Fruit fly (Drosophila melanogaster) whole organism, embryonic: ENCODE data around the gene scrib.
A peak's percentile ranks its signal among the peaks of the same experiment; 100 is the strongest.

Source experiments
- ATbp ChIP-seq: fragments of 200-800 bp; sonication (Bioruptor generic); optimal IDR thresholded peaks from 2 replicates; lab custom pipeline; 2017; ENCODE audit warnings: missing biosample characterization, mild to moderate bottlenecking, missing genetic modification characterization, missing genetic modification reagents
- Aef1 ChIP-seq: fragments of 200-800 bp; sonication (Bioruptor generic); IDR thresholded peaks from 3 replicates; pipeline ENCODE4 v1.3.6; 2022; ENCODE audit warnings: missing biosample characterization, missing genetic modification characterization
- Bgb ChIP-seq: fragments of 200-800 bp; sonication (Bioruptor generic); IDR thresholded peaks from 2 replicates; pipeline ENCODE4 v1.3.6; 2022; ENCODE audit warnings: missing biosample characterization, missing genetic modification characterization; ENCODE audit not compliant: partially characterized antibody
- C15 ChIP-seq: fragments of 200-800 bp; sonication (Bioruptor generic); IDR thresholded peaks from 3 replicates; pipeline ENCODE4 v1.3.6; 2022; ENCODE audit warnings: missing biosample characterization, missing genetic modification characterization
- CG10979 ChIP-seq: fragments of 200-800 bp; sonication (Bioruptor generic); optimal IDR thresholded peaks from 2 replicates; lab custom pipeline; 2018; ENCODE audit warnings: missing biosample characterization, mild to moderate bottlenecking, missing genetic modification characterization, moderate library complexity
- CG11398 ChIP-seq: fragments of 200-800 bp; sonication (Bioruptor generic); optimal IDR thresholded peaks from 2 replicates; lab custom pipeline; 2016; ENCODE audit warnings: missing biosample characterization, missing genetic modification characterization
- CG16815 ChIP-seq: fragments of 200-800 bp; sonication (Bioruptor generic); optimal IDR thresholded peaks from 3 replicates; lab custom pipeline; 2017; ENCODE audit warnings: missing biosample characterization, mild to moderate bottlenecking, missing genetic modification characterization
- CG17385 ChIP-seq: fragments of 200-800 bp; sonication (Bioruptor generic); optimal IDR thresholded peaks from 3 replicates; lab custom pipeline; 2018; ENCODE audit warnings: missing biosample characterization, mild to moderate bottlenecking, missing genetic modification characterization
- CG17912 ChIP-seq: fragments of 200-800 bp; sonication (Bioruptor generic); optimal IDR thresholded peaks from 2 replicates; lab custom pipeline; 2018; ENCODE audit warnings: missing biosample characterization, mild to moderate bottlenecking, missing genetic modification characterization
- CG18011 ChIP-seq: fragments of 200-800 bp; sonication (Bioruptor generic); optimal IDR thresholded peaks from 2 replicates; lab custom pipeline; 2017; ENCODE audit warnings: missing biosample characterization, missing genetic modification characterization, mild to moderate bottlenecking, moderate library complexity, missing genotype
- CG33213 ChIP-seq: fragments of 200-800 bp; sonication (Bioruptor generic); optimal IDR thresholded peaks from 3 replicates; lab custom pipeline; 2016; ENCODE audit warnings: missing biosample characterization, missing genetic modification characterization
- CG34376 ChIP-seq: fragments of 200-800 bp; sonication (Bioruptor generic); optimal IDR thresholded peaks from 2 replicates; lab custom pipeline; 2018; ENCODE audit warnings: missing biosample characterization, mild to moderate bottlenecking, missing genetic modification characterization
- CG3726 ChIP-seq: fragments of 200-800 bp; sonication (Bioruptor generic); IDR thresholded peaks from 3 replicates; pipeline ENCODE4, ENCODE4 v1.3.6; 2022; ENCODE audit warnings: missing biosample characterization, missing genetic modification characterization
- CG6654 ChIP-seq: fragments of 200-800 bp; sonication (Bioruptor generic); optimal IDR thresholded peaks from 2 replicates; lab custom pipeline; 2017; ENCODE audit warnings: missing biosample characterization, mild to moderate bottlenecking, missing genetic modification characterization
- CG6683 ChIP-seq: fragments of 200-800 bp; sonication (Bioruptor generic); optimal IDR thresholded peaks from 2 replicates; lab custom pipeline; 2017; ENCODE audit warnings: missing biosample characterization, mild to moderate bottlenecking, missing genetic modification characterization, missing genetic modification reagents
- CG6813 ChIP-seq: fragments of 200-800 bp; sonication (Bioruptor generic); optimal IDR thresholded peaks from 2 replicates; lab custom pipeline; 2017; ENCODE audit warnings: missing biosample characterization, missing genetic modification characterization, mild to moderate bottlenecking, moderate library complexity, missing genetic modification reagents
- CG9817 ChIP-seq: fragments of 200-800 bp; sonication (Bioruptor generic); optimal IDR thresholded peaks from 2 replicates; lab custom pipeline; 2018; ENCODE audit warnings: missing biosample characterization, mild to moderate bottlenecking, missing genetic modification characterization, moderate library complexity
- CG9932 ChIP-seq: fragments of 200-800 bp; sonication (Bioruptor generic); IDR thresholded peaks from 2 replicates; pipeline ENCODE4 v1.3.6; 2022; ENCODE audit warnings: missing biosample characterization, missing genetic modification characterization
- Gsc ChIP-seq: fragments of 200-800 bp; sonication (Bioruptor generic); IDR thresholded peaks from 2 replicates; pipeline ENCODE4 v1.3.6; 2022; ENCODE audit warnings: missing biosample characterization, missing genetic modification characterization
- HLHmδ ChIP-seq: fragments of 200-800 bp; sonication (Bioruptor generic); optimal IDR thresholded peaks from 2 replicates; lab custom pipeline; 2018; ENCODE audit warnings: missing biosample characterization, mild to moderate bottlenecking, missing genetic modification characterization, moderate library complexity
- Hsf ChIP-seq: fragments of 200-800 bp; sonication (Bioruptor generic); optimal IDR thresholded peaks from 3 replicates; lab custom pipeline; 2016; ENCODE audit warnings: missing biosample characterization, missing genetic modification characterization
- Lim3 ChIP-seq: fragments of 200-800 bp; sonication (Bioruptor generic); IDR thresholded peaks from 2 replicates; pipeline ENCODE4 v1.3.6; 2022; ENCODE audit warnings: missing biosample characterization, missing genetic modification characterization
- Max ChIP-seq: fragments of 200-800 bp; sonication (Bioruptor generic); optimal IDR thresholded peaks from 2 replicates; lab custom pipeline; 2016; ENCODE audit warnings: missing biosample characterization, mild to moderate bottlenecking, missing genetic modification characterization
- NC2β ChIP-seq: fragments of 200-800 bp; sonication (Bioruptor generic); optimal IDR thresholded peaks from 2 replicates; lab custom pipeline; 2016; ENCODE audit warnings: missing biosample characterization, missing genetic modification characterization
- Nf-YB ChIP-seq: fragments of 200-800 bp; sonication (Bioruptor generic); optimal IDR thresholded peaks from 3 replicates; lab custom pipeline; 2019; ENCODE audit warnings: missing biosample characterization, mild to moderate bottlenecking, missing genetic modification characterization, moderate library complexity
- Spps ChIP-seq: fragments of 200-800 bp; sonication (Bioruptor generic); optimal IDR thresholded peaks from 2 replicates; lab custom pipeline; 2018; ENCODE audit warnings: missing biosample characterization, mild to moderate bottlenecking, missing genetic modification characterization
- Ssrp ChIP-seq: fragments of 200-800 bp; sonication (Bioruptor generic); optimal IDR thresholded peaks from 2 replicates; lab custom pipeline; 2018; ENCODE audit warnings: missing biosample characterization, mild to moderate bottlenecking, missing genetic modification characterization, moderate library complexity
- amos ChIP-seq: fragments of 200-800 bp; sonication (Bioruptor generic); IDR thresholded peaks from 2 replicates; pipeline ENCODE4 v1.3.6; 2022; ENCODE audit warnings: missing biosample characterization, missing genetic modification characterization; ENCODE audit not compliant: partially characterized antibody
- ase ChIP-seq: fragments of 200-800 bp; sonication (Bioruptor generic); IDR thresholded peaks from 3 replicates; pipeline ENCODE4 v1.3.6; 2022; ENCODE audit warnings: missing biosample characterization, missing genetic modification characterization
- bab2 ChIP-seq: fragments of 200-800 bp; sonication (Bioruptor generic); optimal IDR thresholded peaks from 2 replicates; lab custom pipeline; 2016; ENCODE audit warnings: missing biosample characterization, missing genetic modification characterization
- cad ChIP-seq: fragments of >200 bp; optimal IDR thresholded peaks from 2 replicates; lab custom pipeline; 2017; ENCODE audit warnings: missing biosample characterization, missing genetic modification characterization
- da ChIP-seq: fragments of 200-800 bp; sonication (Bioruptor generic); optimal IDR thresholded peaks from 2 replicates; lab custom pipeline; 2016; ENCODE audit warnings: missing biosample characterization, missing genetic modification characterization
- dati ChIP-seq: fragments of 200-800 bp; sonication (Bioruptor generic); IDR thresholded peaks from 2 replicates; pipeline ENCODE4 v1.3.6; 2022; ENCODE audit warnings: missing biosample characterization, missing genetic modification characterization
- exex ChIP-seq: fragments of 200-800 bp; sonication (Bioruptor generic); optimal IDR thresholded peaks from 4 replicates; lab custom pipeline; 2018; ENCODE audit warnings: missing biosample characterization, mild to moderate bottlenecking, missing genetic modification characterization, moderate library complexity
- fd96Cb ChIP-seq: fragments of 200-800 bp; sonication (Bioruptor generic); optimal IDR thresholded peaks from 2 replicates; lab custom pipeline; 2018; ENCODE audit warnings: missing biosample characterization, mild to moderate bottlenecking, missing genetic modification characterization, moderate library complexity
- gfzf ChIP-seq: fragments of 200-800 bp; sonication (Bioruptor generic); optimal IDR thresholded peaks from 2 replicates; lab custom pipeline; 2016; ENCODE audit warnings: missing biosample characterization, mild to moderate bottlenecking, missing genetic modification characterization, moderate library complexity
- hbn ChIP-seq: fragments of 200-800 bp; sonication (Bioruptor generic); IDR thresholded peaks from 2 replicates; pipeline ENCODE4 v1.3.6; 2022; ENCODE audit warnings: missing biosample characterization, missing genetic modification characterization; ENCODE audit not compliant: partially characterized antibody
- kni ChIP-seq: fragments of 200-800 bp; sonication (Bioruptor generic); optimal IDR thresholded peaks from 3 replicates; lab custom pipeline; 2017; ENCODE audit warnings: mild to moderate bottlenecking, missing biosample characterization, missing genetic modification reagents, missing genetic modification characterization
- lbe ChIP-seq: fragments of 200-800 bp; sonication (Bioruptor generic); optimal IDR thresholded peaks from 2 replicates; lab custom pipeline; 2016; ENCODE audit warnings: missing biosample characterization, mild to moderate bottlenecking, missing genetic modification characterization
- lilli ChIP-seq: fragments of 200-800 bp; sonication (Bioruptor generic); optimal IDR thresholded peaks from 3 replicates; lab custom pipeline; 2016; ENCODE audit warnings: missing biosample characterization, missing genetic modification characterization
- nau ChIP-seq: fragments of 200-800 bp; sonication (Bioruptor generic); optimal IDR thresholded peaks from 3 replicates; lab custom pipeline; 2017; ENCODE audit warnings: missing biosample characterization, mild to moderate bottlenecking, missing genetic modification characterization, missing genetic modification reagents
- nerfin-2 ChIP-seq: fragments of 200-800 bp; sonication (Bioruptor generic); IDR thresholded peaks from 2 replicates; pipeline ENCODE4 v1.3.6; 2022; ENCODE audit warnings: missing biosample characterization, missing genetic modification characterization; ENCODE audit not compliant: partially characterized antibody
- pita ChIP-seq: fragments of 200-800 bp; sonication (Bioruptor generic); optimal IDR thresholded peaks from 2 replicates; lab custom pipeline; 2017; ENCODE audit warnings: missing biosample characterization, mild to moderate bottlenecking, missing genetic modification characterization
- pzg ChIP-seq: fragments of 200-800 bp; sonication (Bioruptor generic); optimal IDR thresholded peaks from 3 replicates; lab custom pipeline; 2018; ENCODE audit warnings: missing biosample characterization, mild to moderate bottlenecking, missing genetic modification characterization, moderate library complexity
- sc ChIP-seq, 3 experiments: fragments of >200 bp in 2 of 3; fragments of 200-800 bp in 1 of 3; sonication (Bioruptor generic) in 1 of 3; optimal IDR thresholded peaks; 2 replicates in 2 of 3; 3 replicates in 1 of 3; lab custom pipeline; 2017; ENCODE audit warnings: mild to moderate bottlenecking in 1 of 3, missing biosample characterization in 1 of 3, missing genetic modification characterization in 1 of 3, missing genetic modification reagents in 1 of 3
- slp2 ChIP-seq: fragments of 200-800 bp; sonication (Bioruptor generic); optimal IDR thresholded peaks from 2 replicates; lab custom pipeline; 2016; ENCODE audit warnings: missing biosample characterization, missing genetic modification characterization
- tna ChIP-seq: fragments of 200-800 bp; sonication (Bioruptor generic); IDR thresholded peaks from 2 replicates; pipeline ENCODE4 v1.3.6; 2022; ENCODE audit warnings: missing biosample characterization, missing genetic modification characterization; ENCODE audit not compliant: partially characterized antibody
- trh ChIP-seq: fragments of 200-800 bp; sonication (Bioruptor generic); optimal IDR thresholded peaks from 2 replicates; lab custom pipeline; 2016; ENCODE audit warnings: missing biosample characterization, missing genetic modification characterization
- usp ChIP-seq: fragments of >200 bp; optimal IDR thresholded peaks from 2 replicates; lab custom pipeline; 2017; ENCODE audit warnings: missing biosample characterization, missing genetic modification characterization
- zfh1 ChIP-seq: fragments of 200-800 bp; sonication (Bioruptor generic); IDR thresholded peaks from 3 replicates; pipeline ENCODE4 v1.3.6; 2022; ENCODE audit warnings: missing biosample characterization, missing genetic modification characterization

scrib gene

dm6 chr3R:26566816-26567215 lies 30.7 kb downstream of the scrib start (continued):
- TF ChIP-seq pzg (GFP tag; lab: Kevin White, UChicago) (peak; percentile 43), CG34376 (GFP tag; lab: Kevin White, UChicago) (no peak), Gsc (GFP tag; lab: Robert Waterston, UW) (no peak), da (GFP tag; lab: Kevin White, UChicago) (no peak), fd96Cb (tag; lab: Kevin White, UChicago) (no peak), Spps (tag; lab: Kevin White, UChicago) (no peak), tna (no peak; the same call in 1 of the 2 replicates), lbe (GFP tag; lab: Kevin White, UChicago) (no peak), CG6683 (GFP tag; lab: Kevin White, UChicago) (no peak), CG6813 (GFP tag; lab: Kevin White, UChicago) (no peak), CG11398 (no peak), pita (GFP tag; lab: Kevin White, UChicago) (peak; percentile 96), CG17912 (no peak), NC2β (GFP tag; lab: Kevin White, UChicago) (peak; percentile 26), kni (GFP tag; lab: Kevin White, UChicago) (no peak), hbn (no peak), CG33213 (GFP tag; lab: Kevin White, UChicago) (peak; percentile 46), CG10979 (peak; percentile 6), dati (GFP tag; lab: Robert Waterston, UW) (no peak), CG9932 (peak; percentile 62), zfh1 (GFP tag; lab: Robert Waterston, UW) (no peak; the same call in 2 of the 3 replicates), usp (GFP tag; lab: Kevin White, UChicago) (no peak), slp2 (GFP tag; lab: Kevin White, UChicago) (no peak), ase (GFP tag; lab: Robert Waterston, UW) (no peak), CG16815 (no peak), nau (GFP tag; lab: Kevin White, UChicago) (no peak), CG17385 (no peak), lilli (GFP tag; lab: Kevin White, UChicago) (peak; percentile 21), trh (no peak), Bgb (GFP tag; lab: Robert Waterston, UW) (peak; percentile 86), HLHmδ (GFP tag; lab: Kevin White, UChicago) (no peak), bab2 (GFP tag; lab: Kevin White, UChicago) (no peak), Nf-YB (GFP tag; lab: Kevin White, UChicago) (no peak), Lim3 (no peak), Hsf (GFP tag; lab: Kevin White, UChicago) (peak; percentile 25), CG6654 (no peak), Max (GFP tag; lab: Kevin White, UChicago) (no peak), gfzf (peak; percentile 52), cad (GFP tag; lab: Kevin White, UChicago) (no peak), exex (tag; lab: Kevin White, UChicago) (peak; percentile 8), ATbp (no peak), CG3726 (GFP tag; lab: Robert Waterston, UW) (peak; percentile 56; the same call in 1 of the 3 replicates), nerfin-2 (GFP tag; lab: Robert Waterston, UW) (0 out of 2 replicates have a peak, but pooled peaks have one; percentile 27), C15 (no peak), CG18011 (GFP tag; lab: Kevin White, UChicago) (peak; percentile 87), Aef1 (no peak), CG9817 (tag; lab: Kevin White, UChicago) (peak; percentile 33), Ssrp (tag; lab: Kevin White, UChicago) (no peak), amos (GFP tag; lab: Robert Waterston, UW) (peak; percentile 83), sc (optimal IDR thresholded peaks at IDR 0.05; lab: Kevin White, UChicago) (no peak), sc (GFP tag; optimal IDR thresholded peaks at IDR 0.05; lab: Kevin White, UChicago) (no peak)
